Worm (Caenorhabditis elegans) whole organism, L3 larva: ENCODE measurements around the gene anmt-1.

ENCODE experiments used
- R02D3.7 ChIP-seq: fragments of 150-350 bp; optimal IDR thresholded peaks from 2 replicates; lab custom pipeline; 2014; ENCODE audit warnings: missing biosample characterization, missing genetic modification characterization
- ZK546.5 ChIP-seq: sonication (generic microtip); optimal IDR thresholded peaks from 2 replicates; lab custom pipeline; 2017; ENCODE audit warnings: missing biosample characterization, missing genetic modification characterization
- aly-2 ChIP-seq: fragments of 150-350 bp; optimal IDR thresholded peaks from 2 replicates; lab custom pipeline; 2014; ENCODE audit warnings: missing biosample characterization, missing genetic modification characterization
- ama-1 ChIP-seq: fragments of 150-350 bp; optimal IDR thresholded peaks from 2 replicates; lab custom pipeline; 2018
- ceh-16 ChIP-seq: sonication (generic microtip); optimal IDR thresholded peaks from 2 replicates; lab custom pipeline; 2017; ENCODE audit warnings: missing biosample characterization, missing genetic modification characterization
- ceh-28 ChIP-seq: fragments of 150-350 bp; optimal IDR thresholded peaks from 2 replicates; lab custom pipeline; 2014; ENCODE audit warnings: missing biosample characterization, missing genetic modification reagents, missing genetic modification characterization
- ceh-82 ChIP-seq: fragments of 150-350 bp; optimal IDR thresholded peaks from 2 replicates; lab custom pipeline; 2014; ENCODE audit warnings: missing biosample characterization, missing genetic modification characterization
- ceh-9 ChIP-seq: sonication (generic microtip); optimal IDR thresholded peaks from 2 replicates; lab custom pipeline; 2018; ENCODE audit warnings: missing biosample characterization, missing genetic modification characterization
- daf-12 ChIP-seq: fragments of 150-350 bp; optimal IDR thresholded peaks from 2 replicates; lab custom pipeline; 2014; ENCODE audit warnings: missing biosample characterization, missing genetic modification reagents, missing genetic modification characterization
- egl-27 ChIP-seq: sonication (generic microtip); optimal IDR thresholded peaks from 4 replicates; lab custom pipeline; 2017; ENCODE audit warnings: missing biosample characterization, missing genetic modification reagents, missing genetic modification characterization
- egl-5 ChIP-seq: fragments of 150-350 bp; optimal IDR thresholded peaks from 2 replicates; lab custom pipeline; 2017; ENCODE audit warnings: missing biosample characterization, missing genetic modification reagents, missing genetic modification characterization, inconsistent platforms
- elt-1 ChIP-seq: fragments of 150-350 bp; optimal IDR thresholded peaks from 2 replicates; lab custom pipeline; 2014; ENCODE audit warnings: missing biosample characterization, missing genetic modification characterization
- elt-2 ChIP-seq: sonication (generic microtip); optimal IDR thresholded peaks from 2 replicates; lab custom pipeline; 2016; ENCODE audit warnings: missing genetic modification reagents, mild to moderate bottlenecking, missing genetic modification characterization, missing compliant biosample characterization
- elt-3 ChIP-seq, 3 experiments: fragments of 150-350 bp in 1 of 3; sonication (generic microtip) in 2 of 3; optimal IDR thresholded peaks; 2 replicates in 2 of 3; 4 replicates in 1 of 3; lab custom pipeline; 2014 to 2017; ENCODE audit warnings: missing biosample characterization in 3 of 3, missing genetic modification characterization in 3 of 3
- eor-1 ChIP-seq, 2 experiments: fragments of 150-350 bp; optimal IDR thresholded peaks; 2 replicates each; lab custom pipeline; 2014 to 2018; ENCODE audit warnings: missing biosample characterization in 2 of 2, missing genetic modification characterization in 2 of 2
- fkh-2 ChIP-seq: fragments of 150-350 bp; optimal IDR thresholded peaks from 2 replicates; lab custom pipeline; 2014; ENCODE audit warnings: missing biosample characterization, missing genetic modification reagents, missing genetic modification characterization
- fos-1 ChIP-seq: fragments of 150-350 bp; optimal IDR thresholded peaks from 2 replicates; lab custom pipeline; 2014; ENCODE audit warnings: missing biosample characterization, missing genetic modification characterization
- hmg-11 ChIP-seq: sonication (generic microtip); optimal IDR thresholded peaks from 2 replicates; lab custom pipeline; 2016; ENCODE audit warnings: missing genetic modification characterization, missing compliant biosample characterization
- jun-1 ChIP-seq: fragments of 150-350 bp; optimal IDR thresholded peaks from 2 replicates; lab custom pipeline; 2014; ENCODE audit warnings: missing biosample characterization, missing genetic modification reagents, missing genetic modification characterization
- lin-39 ChIP-seq: fragments of 150-350 bp; optimal IDR thresholded peaks from 2 replicates; lab custom pipeline; 2018; ENCODE audit warnings: missing biosample characterization, missing genetic modification reagents, missing genetic modification characterization
- lsy-12 ChIP-seq: sonication (generic microtip); optimal IDR thresholded peaks from 2 replicates; lab custom pipeline; 2016; ENCODE audit warnings: mild to moderate bottlenecking, missing genetic modification characterization, missing compliant biosample characterization
- mdl-1 ChIP-seq: fragments of 150-350 bp; optimal IDR thresholded peaks from 2 replicates; lab custom pipeline; 2014; ENCODE audit warnings: missing biosample characterization, missing genetic modification characterization
- mml-1 ChIP-seq: fragments of 150-350 bp; sonication (generic microtip); optimal IDR thresholded peaks from 3 replicates; lab custom pipeline; 2014; ENCODE audit warnings: missing biosample characterization, missing genetic modification characterization
- nfya-1 ChIP-seq: sonication (generic microtip); optimal IDR thresholded peaks from 2 replicates; lab custom pipeline; 2017; ENCODE audit warnings: missing genetic modification characterization, mild to moderate bottlenecking, missing compliant biosample characterization, antibody characterized with exemption, moderate library complexity; ENCODE audit not compliant: insufficient read depth
- nhr-11 ChIP-seq: fragments of 150-350 bp; optimal IDR thresholded peaks from 2 replicates; lab custom pipeline; 2014; ENCODE audit warnings: missing biosample characterization, missing genetic modification characterization
- nhr-23 ChIP-seq: fragments of 150-350 bp; optimal IDR thresholded peaks from 2 replicates; lab custom pipeline; 2014; ENCODE audit warnings: missing biosample characterization, missing genetic modification reagents, missing genetic modification characterization
- nhr-237 ChIP-seq: fragments of 150-350 bp; optimal IDR thresholded peaks from 2 replicates; lab custom pipeline; 2014; ENCODE audit warnings: missing biosample characterization, missing genetic modification characterization
- nhr-25 ChIP-seq: sonication (generic microtip); optimal IDR thresholded peaks from 2 replicates; lab custom pipeline; 2017; ENCODE audit warnings: missing biosample characterization, missing genetic modification characterization
- nhr-43 ChIP-seq: sonication (generic microtip); optimal IDR thresholded peaks from 2 replicates; lab custom pipeline; 2016; ENCODE audit warnings: mild to moderate bottlenecking, missing genetic modification characterization, missing compliant biosample characterization; ENCODE audit not compliant: poor library complexity, severe bottlenecking
- nhr-67 ChIP-seq: fragments of 150-350 bp; optimal IDR thresholded peaks from 2 replicates; lab custom pipeline; 2014; ENCODE audit warnings: missing biosample characterization, missing genetic modification characterization
- nhr-76 ChIP-seq: fragments of 150-350 bp; sonication (generic microtip); optimal IDR thresholded peaks from 5 replicates; lab custom pipeline; 2014; ENCODE audit warnings: missing biosample characterization, missing genetic modification characterization
- nhr-77 ChIP-seq: fragments of 150-350 bp; optimal IDR thresholded peaks from 2 replicates; lab custom pipeline; 2014; ENCODE audit warnings: missing biosample characterization, missing genetic modification characterization
- pha-4 ChIP-seq: fragments of 150-350 bp; optimal IDR thresholded peaks from 2 replicates; lab custom pipeline; 2014; ENCODE audit warnings: missing biosample characterization, missing genetic modification reagents, missing genetic modification characterization
- skn-1 ChIP-seq: fragments of 150-350 bp; optimal IDR thresholded peaks from 2 replicates; lab custom pipeline; 2014; ENCODE audit warnings: missing biosample characterization, missing genetic modification characterization
- snpc-4 ChIP-seq: fragments of 150-350 bp; optimal IDR thresholded peaks from 2 replicates; lab custom pipeline; 2014; ENCODE audit warnings: missing biosample characterization, missing genetic modification characterization
- tbx-2 ChIP-seq: sonication (generic microtip); optimal IDR thresholded peaks from 2 replicates; lab custom pipeline; 2016; ENCODE audit warnings: mild to moderate bottlenecking, missing genetic modification characterization, missing compliant biosample characterization
- unc-39 ChIP-seq: sonication (generic microtip); optimal IDR thresholded peaks from 4 replicates; lab custom pipeline; 2017; ENCODE audit warnings: missing biosample characterization, missing genetic modification characterization
- unc-62 ChIP-seq: fragments of 150-350 bp; sonication (generic microtip); optimal IDR thresholded peaks from 4 replicates; lab custom pipeline; 2014; ENCODE audit warnings: missing biosample characterization, missing genetic modification reagents, missing genetic modification characterization
- ztf-11 ChIP-seq: fragments of 150-350 bp; optimal IDR thresholded peaks from 2 replicates; lab custom pipeline; 2014; ENCODE audit warnings: missing biosample characterization, missing genetic modification characterization
- ztf-4 ChIP-seq: fragments of 150-350 bp; optimal IDR thresholded peaks from 2 replicates; lab custom pipeline; 2014; ENCODE audit warnings: missing biosample characterization, missing genetic modification characterization

anmt-1 gene

DNA sequence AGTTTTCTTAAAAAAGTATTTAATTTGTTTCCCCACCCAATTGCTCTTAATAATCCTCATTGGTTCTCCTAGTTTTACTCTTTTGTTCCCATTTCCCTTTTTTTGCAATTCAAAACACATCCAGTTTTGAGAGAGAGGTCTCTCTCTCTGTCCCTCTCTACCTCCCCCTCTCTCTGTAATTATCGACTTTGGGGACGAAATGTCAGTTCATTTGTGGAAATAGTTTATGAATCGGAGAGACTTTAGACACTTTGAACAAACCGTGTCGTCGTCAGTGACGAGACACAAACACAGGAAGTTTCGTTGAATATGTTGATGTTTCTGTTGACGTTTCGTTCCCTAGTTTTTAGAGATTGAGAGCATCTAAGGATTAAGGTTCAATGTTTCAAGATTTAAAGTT lies 21.5 kb upstream of the anmt-1 start:
- TF ChIP-seq nhr-25 = peak; percentile 40
- peak; percentile 41 for TF ChIP-seq nhr-23 (tag; lab: Kevin White, UChicago)
- TF ChIP-seq aly-2 (tag; lab: Kevin White, UChicago) = no peak

DNA sequence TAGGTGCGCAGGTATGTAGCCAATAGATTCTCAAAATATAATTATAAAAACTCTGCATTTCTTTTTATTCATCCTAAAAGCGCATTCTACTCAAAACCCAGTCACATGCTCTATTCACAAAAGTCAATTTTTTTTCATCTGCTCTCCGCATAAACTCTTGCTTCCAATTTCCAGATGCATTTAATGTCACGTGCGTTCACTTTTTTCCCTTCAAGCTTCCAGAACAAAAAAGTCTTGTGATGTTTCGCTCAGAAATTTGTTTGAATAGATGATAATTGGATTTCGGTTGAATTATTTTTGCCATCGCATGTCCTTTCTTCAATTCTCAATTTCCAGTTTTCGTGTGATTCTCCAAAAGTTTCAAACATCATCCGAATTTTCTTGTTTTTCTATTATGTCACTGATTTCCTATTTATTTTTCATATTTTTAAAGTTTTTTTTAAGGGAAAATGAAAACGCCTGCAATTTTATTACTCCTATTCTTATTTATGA lies 19.7 kb upstream of the anmt-1 start, which contains the start of gene F22B7.1:
Gene F22B7.1, plus strand, starts transcription at position 442 of the 492 bp plus-strand sequence.
- TF ChIP-seq hmg-11 (tag; lab: Kevin White, UChicago) = no peak
- no peak for TF ChIP-seq ceh-28 (tag; lab: Kevin White, UChicago)
- TF ChIP-seq unc-62 (GFP tag; lab: Kevin White, UChicago) = no peak
- TF ChIP-seq elt-2 (tag; lab: Kevin White, UChicago) = no peak
- no peak for TF ChIP-seq elt-3 (tag; optimal IDR thresholded peaks at IDR 0.05; lab: Kevin White, UChicago)
- no peak for TF ChIP-seq nhr-237 (tag; lab: Kevin White, UChicago)
- TF ChIP-seq lin-39 = no peak
- TF ChIP-seq snpc-4 (tag; lab: Kevin White, UChicago) = no peak
- TF ChIP-seq pha-4 = no peak
- TF ChIP-seq ceh-16 = no peak
- TF ChIP-seq skn-1 (tag; lab: Kevin White, UChicago) = no peak
- TF ChIP-seq aly-2 (tag; lab: Kevin White, UChicago) = no peak
- no peak for TF ChIP-seq lsy-12
- no peak for TF ChIP-seq egl-27 (tag; lab: Kevin White, UChicago)
- TF ChIP-seq nhr-43 (tag; lab: Kevin White, UChicago) = no peak
- TF ChIP-seq unc-39 (tag; lab: Kevin White, UChicago) = no peak
- no peak for TF ChIP-seq daf-12 (tag; lab: Kevin White, UChicago)
- no peak for TF ChIP-seq nhr-11
- no peak for TF ChIP-seq eor-1 (tag; optimal IDR thresholded peaks at IDR 0.05; lab: Kevin White, UChicago)
- TF ChIP-seq fos-1 = no peak

ce11 chrIII:8667382-8667781 lies 17.2 kb upstream of the anmt-1 start, which contains the start of gene dpy-19:
dpy-19 (minus strand) TSS chrIII:8667482.
- no peak for TF ChIP-seq ama-1 (lab: Kevin White, UChicago)
- no peak for TF ChIP-seq eor-1 (tag; optimal IDR thresholded peaks at IDR 0.05; lab: Kevin White, UChicago)
- no peak for TF ChIP-seq elt-1 (tag; lab: Kevin White, UChicago)

DNA sequence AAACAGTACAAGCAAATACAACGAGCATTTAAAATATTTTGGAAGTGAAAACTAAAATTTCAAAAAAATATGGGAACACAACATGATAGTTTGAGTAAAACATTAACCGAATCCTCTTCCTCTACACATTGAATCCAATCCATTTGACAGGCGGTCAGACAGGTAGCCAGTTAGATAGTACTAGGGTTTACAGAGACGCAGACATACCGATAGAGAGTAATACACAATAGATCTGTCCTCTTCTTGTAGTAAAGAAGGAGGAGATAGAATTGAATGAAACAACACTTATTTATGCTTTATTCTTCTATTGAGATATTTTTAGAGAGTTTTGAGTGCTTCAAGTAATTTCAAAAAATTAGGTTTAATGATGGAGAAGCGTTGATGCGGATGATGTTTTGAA lies 15.9 kb upstream of the anmt-1 start:
- TF ChIP-seq hmg-11 (tag; lab: Kevin White, UChicago) (peak; percentile 19), nhr-25 (peak; percentile 9), ceh-16 (no peak)

- TF ChIP-seq nhr-67 (tag; lab: Kevin White, UChicago) (no peak), ztf-11 (tag; lab: Kevin White, UChicago) (no peak), fos-1 (no peak), egl-5 (tag; lab: Kevin White, UChicago) (no peak), mml-1 (tag; lab: Kevin White, UChicago) (no peak), nhr-23 (tag; lab: Kevin White, UChicago) (no peak), mdl-1 (tag; lab: Kevin White, UChicago) (no peak), egl-27 (tag; lab: Kevin White, UChicago) (no peak)
These were observed 9.6 kb upstream of the anmt-1 start, which contains the start of gene pgl-2 for ce11 chrIII:8674980-8675485. pgl-2 (minus strand) TSS chrIII:8675435.

DNA sequence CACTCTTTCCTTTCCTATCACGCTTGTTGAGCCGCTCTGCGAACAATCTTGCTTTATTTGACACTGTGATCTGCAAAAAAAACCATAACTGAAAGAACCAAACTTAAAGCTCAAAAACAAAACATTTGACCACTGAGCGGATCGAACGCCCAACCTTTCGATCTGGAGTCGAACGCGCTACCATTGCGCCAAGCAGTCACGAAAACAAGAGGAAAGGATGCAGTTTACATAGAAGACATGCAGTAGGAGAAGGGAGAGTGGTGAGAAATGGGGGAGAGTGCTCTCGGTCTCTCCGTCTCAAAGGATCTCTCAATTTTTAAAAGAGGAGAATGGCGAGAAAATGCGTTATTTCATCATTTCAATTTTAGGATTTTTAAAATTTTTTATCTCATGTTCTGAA lies 6.2 kb upstream of the anmt-1 start:
- TF ChIP-seq jun-1 (tag; lab: Kevin White, UChicago) = peak; percentile 61
- TF ChIP-seq snpc-4 (tag; lab: Kevin White, UChicago) = no peak
- peak; percentile 67 for TF ChIP-seq nhr-43 (tag; lab: Kevin White, UChicago)
- TF ChIP-seq aly-2 (tag; lab: Kevin White, UChicago) = no peak
- peak; percentile 12 for TF ChIP-seq ceh-82 (tag; lab: Kevin White, UChicago)
- peak; percentile 71 for TF ChIP-seq nfya-1
- TF ChIP-seq nhr-76 (tag; lab: Kevin White, UChicago) = no peak
- TF ChIP-seq ztf-4 = peak; percentile 25
- no peak for TF ChIP-seq nhr-237 (tag; lab: Kevin White, UChicago)
- TF ChIP-seq nhr-25 = peak; percentile 51
- no peak for TF ChIP-seq egl-27 (tag; lab: Kevin White, UChicago)
- TF ChIP-seq fkh-2 (tag; lab: Kevin White, UChicago) = no peak
- TF ChIP-seq unc-62 (GFP tag; lab: Kevin White, UChicago) = no peak
- TF ChIP-seq nhr-23 (tag; lab: Kevin White, UChicago) = peak; percentile 61
- no peak for TF ChIP-seq elt-3 (tag; optimal IDR thresholded peaks at IDR 0.05; lab: Kevin White, UChicago)
- peak; percentile 74 for TF ChIP-seq lin-39
- no peak for TF ChIP-seq ZK546.5 (tag; lab: Kevin White, UChicago)
- peak; percentile 55 for TF ChIP-seq tbx-2 (tag; lab: Kevin White, UChicago)
- no peak for TF ChIP-seq fos-1
- no peak for TF ChIP-seq nhr-67 (tag; lab: Kevin White, UChicago)
- no peak for TF ChIP-seq nhr-77 (tag; lab: Kevin White, UChicago)
- no peak for TF ChIP-seq ceh-9 (tag; lab: Kevin White, UChicago)
- TF ChIP-seq mml-1 (tag; lab: Kevin White, UChicago) = no peak
- TF ChIP-seq ama-1 (lab: Kevin White, UChicago) = no peak
- peak; percentile 71 for TF ChIP-seq pha-4
- TF ChIP-seq R02D3.7 = no peak
- TF ChIP-seq mdl-1 (tag; lab: Kevin White, UChicago) = no peak
